Worm (Caenorhabditis elegans) whole organism, L2 larva: ENCODE results near the gene Y43B11AR.1.

Experiments used
- C34F6.9 ChIP-seq: fragments of 150-350 bp; optimal IDR thresholded peaks from 2 replicates; lab custom pipeline; 2014; ENCODE audit warnings: missing biosample characterization, missing genetic modification characterization
- ama-1 ChIP-seq: fragments of 150-350 bp; optimal IDR thresholded peaks from 2 replicates; lab custom pipeline; 2018; ENCODE audit warnings: inconsistent platforms
- ceh-82 ChIP-seq: fragments of 150-350 bp; optimal IDR thresholded peaks from 2 replicates; lab custom pipeline; 2014; ENCODE audit warnings: missing biosample characterization, missing genetic modification characterization
- egl-27 ChIP-seq: sonication (generic microtip); optimal IDR thresholded peaks from 3 replicates; lab custom pipeline; 2017; ENCODE audit warnings: missing biosample characterization, missing genetic modification reagents, missing genetic modification characterization
- lin-39 ChIP-seq: fragments of 150-350 bp; optimal IDR thresholded peaks from 2 replicates; lab custom pipeline; 2014; ENCODE audit warnings: missing biosample characterization, missing genetic modification reagents, missing genetic modification characterization
- lsy-2 ChIP-seq, 2 experiments: fragments of 150-350 bp in 1 of 2; sonication (generic microtip) in 1 of 2; optimal IDR thresholded peaks; 2 replicates each; lab custom pipeline; 2014 to 2017; ENCODE audit warnings: missing biosample characterization in 2 of 2, missing genetic modification characterization in 2 of 2
- nhr-10 ChIP-seq: sonication (generic microtip); optimal IDR thresholded peaks from 2 replicates; lab custom pipeline; 2017; ENCODE audit warnings: missing biosample characterization, missing genetic modification characterization
- nhr-77 ChIP-seq: fragments of 150-350 bp; optimal IDR thresholded peaks from 2 replicates; lab custom pipeline; 2014; ENCODE audit warnings: missing biosample characterization, missing genetic modification characterization
- snpc-4 ChIP-seq: fragments of 150-350 bp; optimal IDR thresholded peaks from 2 replicates; lab custom pipeline; 2014; ENCODE audit warnings: missing biosample characterization, missing genetic modification characterization
- unc-39 ChIP-seq: fragments of 150-350 bp; optimal IDR thresholded peaks from 2 replicates; lab custom pipeline; 2014; ENCODE audit warnings: missing biosample characterization, missing genetic modification characterization
- unc-62 ChIP-seq: fragments of 150-350 bp; optimal IDR thresholded peaks from 2 replicates; lab custom pipeline; 2014; ENCODE audit warnings: missing biosample characterization, missing genetic modification reagents, missing genetic modification characterization
- ztf-11 ChIP-seq: sonication (generic microtip); optimal IDR thresholded peaks from 2 replicates; lab custom pipeline; 2017; ENCODE audit warnings: missing biosample characterization, missing genetic modification characterization

ce11 chrIV:7083976-7084375 lies 2.7 kb downstream of the Y43B11AR.1 start:
- TF ChIP-seq ama-1 (lab: Kevin White, UChicago) (no peak), egl-27 (no peak), nhr-77 (tag; lab: Kevin White, UChicago) (no peak), lsy-2 (tag; optimal IDR thresholded peaks at IDR 0.05; lab: Kevin White, UChicago) (no peak), unc-39 (tag; lab: Kevin White, UChicago) (no peak), ceh-82 (no peak), unc-62 (GFP tag; lab: Kevin White, UChicago) (no peak), lin-39 (no peak), nhr-10 (tag; lab: Kevin White, UChicago) (no peak), C34F6.9 (tag; lab: Kevin White, UChicago) (no peak), snpc-4 (tag; lab: Kevin White, UChicago) (no peak), ztf-11 (tag; lab: Kevin White, UChicago) (no peak)
